Fruit fly (Drosophila melanogaster) whole organism, adult: ENCODE results near the gene CG7653.

Experiments used
- CG11617 ChIP-seq: fragments of 200-800 bp; sonication (Bioruptor generic); optimal IDR thresholded peaks from 2 replicates; lab custom pipeline; 2017; ENCODE audit warnings: mild to moderate bottlenecking, missing biosample characterization, missing genetic modification reagents, missing genetic modification characterization
- CG7045 ChIP-seq: fragments of 200-800 bp; sonication (Bioruptor generic); optimal IDR thresholded peaks from 2 replicates; lab custom pipeline; 2017; ENCODE audit warnings: missing biosample characterization, mild to moderate bottlenecking, missing genetic modification characterization
- Clk ChIP-seq: fragments of 200-800 bp; sonication (Bioruptor generic); optimal IDR thresholded peaks from 2 replicates; lab custom pipeline; 2017; ENCODE audit warnings: missing biosample characterization, missing genetic modification characterization
- Crg-1 ChIP-seq: fragments of 200-800 bp; sonication (Bioruptor generic); optimal IDR thresholded peaks from 2 replicates; lab custom pipeline; 2016; ENCODE audit warnings: missing biosample characterization, missing genetic modification characterization
- Hr96 ChIP-seq: fragments of 200-800 bp; sonication (Bioruptor generic); optimal IDR thresholded peaks from 2 replicates; lab custom pipeline; 2016; ENCODE audit warnings: missing biosample characterization, missing genetic modification characterization
- Mnt ChIP-seq: fragments of 200-800 bp; sonication (Bioruptor generic); optimal IDR thresholded peaks from 2 replicates; lab custom pipeline; 2016; ENCODE audit warnings: missing biosample characterization, mild to moderate bottlenecking, missing genetic modification characterization
- cnc ChIP-seq, 2 experiments: fragments of >200 bp; optimal IDR thresholded peaks; 2 replicates each; lab custom pipeline; 2017
- kay ChIP-seq: fragments of 200-800 bp; sonication (Bioruptor generic); peaks from one replicate; lab custom pipeline; 2016; ENCODE audit warnings: missing biosample characterization, missing genetic modification characterization, borderline replicate concordance
- ovo ChIP-seq: fragments of 200-800 bp; sonication (Bioruptor generic); optimal IDR thresholded peaks from 2 replicates; lab custom pipeline; 2016; ENCODE audit warnings: missing biosample characterization, missing genetic modification characterization
- pad ChIP-seq: fragments of 200-800 bp; sonication (Bioruptor generic); optimal IDR thresholded peaks from 3 replicates; lab custom pipeline; 2017; ENCODE audit warnings: missing biosample characterization, missing genetic modification characterization, mild to moderate bottlenecking, moderate library complexity, missing genetic modification reagents
- tj ChIP-seq: fragments of 200-800 bp; sonication (Bioruptor generic); optimal IDR thresholded peaks from 3 replicates; lab custom pipeline; 2017; ENCODE audit warnings: missing biosample characterization, mild to moderate bottlenecking, missing genetic modification characterization, moderate library complexity
- toe ChIP-seq: fragments of 200-800 bp; sonication (Bioruptor generic); optimal IDR thresholded peaks from 2 replicates; lab custom pipeline; 2016; ENCODE audit warnings: missing biosample characterization, missing genetic modification characterization

DNA sequence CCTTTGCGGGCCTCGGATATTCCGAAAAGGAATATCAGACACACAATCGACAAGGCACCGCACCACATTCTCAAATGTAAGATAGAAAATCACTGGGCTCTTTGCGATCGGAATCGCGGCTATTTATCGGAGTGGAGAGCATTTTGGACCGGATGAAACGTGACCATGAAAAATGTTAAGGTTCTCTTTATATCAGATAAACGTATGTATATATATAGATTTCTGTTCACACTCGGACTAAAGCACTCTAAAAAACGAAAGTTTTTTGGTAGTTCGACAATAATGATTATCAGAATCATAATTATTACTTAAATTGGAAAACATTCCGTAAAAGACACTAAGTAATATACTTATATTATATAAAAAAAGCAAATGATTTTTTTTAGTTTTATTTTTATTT lies 22.4 kb upstream of the CG7653 start, which contains the start of gene CG31821:
- TF ChIP-seq CG7045 (GFP tag; lab: Kevin White, UChicago) (no peak), kay (GFP tag; lab: Kevin White, UChicago) (no peak), Hr96 (GFP tag; lab: Kevin White, UChicago) (no peak), pad (GFP tag; lab: Kevin White, UChicago) (no peak), toe (no peak), Crg-1 (no peak), tj (GFP tag; lab: Kevin White, UChicago) (no peak), Mnt (GFP tag; lab: Kevin White, UChicago) (no peak), Clk (GFP tag; lab: Kevin White, UChicago) (no peak), cnc (optimal IDR thresholded peaks at IDR 0.05; lab: Kevin White, UChicago) (no peak), ovo (GFP tag; lab: Kevin White, UChicago) (no peak), CG11617 (GFP tag; lab: Kevin White, UChicago) (no peak)
